Worm (Caenorhabditis elegans): ENCODE results near the gene T19H5.7.

Gene T19H5.7

DNA sequence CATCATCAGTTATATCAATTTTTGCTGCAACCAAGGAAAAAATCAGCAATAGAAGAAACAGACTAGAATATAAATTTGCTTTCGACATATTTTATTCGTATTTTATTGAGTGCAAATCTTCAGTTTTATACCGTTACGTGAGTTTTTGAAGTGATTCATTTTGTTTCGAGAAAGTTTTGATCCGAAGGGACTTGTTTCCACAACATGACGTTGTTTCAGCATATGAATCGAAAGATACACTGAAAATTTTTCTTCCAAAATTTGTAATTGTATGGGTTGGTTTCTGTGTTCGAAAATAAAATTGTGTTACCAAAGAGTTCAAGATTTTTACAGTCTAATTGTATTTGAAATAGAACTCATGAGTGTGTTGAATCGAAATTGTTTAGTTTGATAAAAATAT lies at the start of gene T19H5.7:
TSS of gene T19H5.7 (minus strand) at position 101 of the 400 bp plus-strand sequence.
- TF ChIP-seq Y5F2A.4 (GFP tag; optimal IDR thresholded peaks at IDR 0.05) = no peak

- TF ChIP-seq duxl-1 (tag; optimal IDR thresholded peaks at IDR 0.05; ENCODE audit: poor library complexity) (no peak), hlh-30 (tag; optimal IDR thresholded peaks at IDR 0.05; ENCODE audit: insufficient read depth) (no peak), mdl-1 (tag; optimal IDR thresholded peaks at IDR 0.05) (no peak), Y5F2A.4 (GFP tag; optimal IDR thresholded peaks at IDR 0.05) (no peak), madf-9 (GFP tag; conservative IDR thresholded peaks at IDR 0.05) (no peak), fos-1 (tag; optimal IDR thresholded peaks at IDR 0.05) (no peak), spr-1 (tag; optimal IDR thresholded peaks at IDR 0.05) (no peak), tra-1 (GFP tag; IDR thresholded peaks at IDR 0.05) (no peak), zip-2 (tag; optimal IDR thresholded peaks at IDR 0.05) (no peak), zfp-3 (GFP tag; conservative IDR thresholded peaks at IDR 0.05) (no peak), ceh-44 (GFP tag; IDR thresholded peaks at IDR 0.05) (no peak), snpc-1.2 (GFP tag; IDR thresholded peaks at IDR 0.05) (no peak), nhr-48 (tag; optimal IDR thresholded peaks at IDR 0.05) (no peak), lin-39 (tag; optimal IDR thresholded peaks at IDR 0.05) (no peak), dmd-8 (GFP tag; IDR thresholded peaks at IDR 0.05) (no peak)
Measured at ce11 chrII:9528480-9528879, 48.6 kb upstream of the T19H5.7 start, which contains the start of gene sra-2. Gene sra-2 (plus strand): TSS chrII:9528780.

DNA sequence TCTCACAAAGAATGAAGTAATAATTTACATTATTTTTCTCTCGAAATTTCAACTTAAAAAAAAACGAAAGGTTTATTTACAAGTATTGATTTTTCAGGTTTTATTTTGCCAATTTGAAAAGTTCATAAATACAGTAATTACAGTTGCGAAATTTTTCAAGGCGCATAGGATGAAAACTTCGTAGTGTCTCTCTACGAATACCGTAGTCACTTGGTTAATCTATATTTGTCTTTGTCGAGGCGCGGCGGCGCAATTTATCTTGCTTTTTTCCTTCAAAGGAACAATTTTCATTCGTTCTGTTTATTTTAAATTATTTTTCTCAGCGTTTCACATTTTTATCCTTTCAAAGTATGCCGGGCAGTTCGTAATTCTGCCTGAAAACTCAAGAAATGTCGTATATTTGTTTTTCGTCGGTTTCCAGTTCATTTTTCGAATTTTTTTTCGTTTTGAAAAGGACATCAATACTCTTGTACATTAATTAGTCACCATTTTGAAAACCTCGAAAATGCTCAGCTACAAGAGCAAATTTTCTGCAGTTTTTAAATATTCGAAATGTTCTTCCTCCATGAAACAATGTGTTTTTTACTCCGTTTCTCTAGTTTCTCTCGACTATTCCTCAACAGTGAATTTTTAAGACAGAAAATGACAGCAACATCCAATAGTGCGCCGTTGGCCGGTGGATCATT lies 43.8 kb upstream of the T19H5.7 start, which contains the start of gene mex-6:
TSS of gene mex-6 (plus strand) at position 636 of the 686 bp plus-strand sequence.
- peak; percentile 69 for TF ChIP-seq unc-130 (GFP tag; optimal IDR thresholded peaks at IDR 0.05)
- peak; percentile 77 for TF ChIP-seq Y48G9A.11 (GFP tag; IDR thresholded peaks at IDR 0.05)
- no peak for TF ChIP-seq snpc-1.2 (GFP tag; IDR thresholded peaks at IDR 0.05)
- TF ChIP-seq skn-1 (tag; optimal IDR thresholded peaks at IDR 0.05) = no peak
- no peak for TF ChIP-seq set-16 (GFP tag; IDR thresholded peaks at IDR 0.05)

DNA sequence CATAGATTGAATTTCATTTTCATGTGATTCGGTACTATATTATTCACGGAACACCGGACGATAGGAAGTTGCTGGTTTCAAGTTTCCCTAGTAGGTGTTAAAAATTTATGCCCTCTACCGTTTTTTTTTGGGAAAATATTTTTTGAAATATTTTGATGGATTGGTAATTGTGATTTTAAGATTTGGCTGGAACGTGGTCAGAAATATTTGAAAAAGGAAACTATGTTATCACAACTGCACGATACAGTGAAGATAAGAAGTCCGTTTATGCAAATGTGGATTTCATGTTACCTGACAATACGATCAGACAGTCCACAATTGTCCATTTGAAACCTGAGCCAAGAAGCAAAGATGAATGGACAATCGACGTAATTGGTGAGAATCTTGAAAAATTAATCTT lies 43.1 kb upstream of the T19H5.7 start, which contains the start of gene AH6.17:
TSS of gene AH6.17 (plus strand) at position 185 of the 400 bp plus-strand sequence.
- TF ChIP-seq ctbp-1 (GFP tag; IDR thresholded peaks at IDR 0.05) (no peak), zip-2 (tag; optimal IDR thresholded peaks at IDR 0.05) (no peak), nhr-41 (GFP tag; IDR thresholded peaks at IDR 0.05) (no peak), zip-11 (GFP tag; IDR thresholded peaks at IDR 0.05) (no peak), lin-15B (tag; optimal IDR thresholded peaks at IDR 0.05) (no peak), R02D3.7 (tag; optimal IDR thresholded peaks at IDR 0.05) (no peak), aha-1 (tag) (peak; percentile 67), nhr-237 (tag; optimal IDR thresholded peaks at IDR 0.05) (no peak), mxl-3 (GFP tag; optimal IDR thresholded peaks at IDR 0.05) (no peak), unc-62 (GFP tag; optimal IDR thresholded peaks at IDR 0.05 in 1 of 2) (peak in 1 of 2 experiments; percentile 74), unc-62 (tag; optimal IDR thresholded peaks at IDR 0.05) (no peak), dmd-9 (GFP tag; IDR thresholded peaks at IDR 0.05) (no peak), lin-29 (GFP tag; IDR thresholded peaks at IDR 0.05) (no peak), nhr-6 (tag; optimal IDR thresholded peaks at IDR 0.05) (no peak), zfp-2 (tag; optimal IDR thresholded peaks at IDR 0.05) (no peak)

DNA sequence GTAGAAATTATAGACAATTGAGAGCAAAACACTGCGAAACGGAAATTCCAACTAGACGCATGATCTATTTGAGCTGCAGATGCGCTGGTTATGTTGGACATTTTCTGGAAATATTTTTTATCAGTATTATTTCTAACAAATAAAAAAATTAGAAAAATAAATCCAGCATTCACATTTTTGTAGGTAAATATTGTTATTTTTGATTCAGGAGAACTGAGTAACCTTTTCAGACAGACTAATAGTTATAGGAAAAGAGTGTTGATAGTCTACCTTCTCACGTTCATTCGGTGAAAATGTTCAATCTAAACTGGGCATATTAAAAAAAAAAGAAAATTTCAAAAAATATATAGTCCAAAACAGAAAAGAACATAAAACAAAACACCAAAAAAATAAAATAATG lies 41.7 kb upstream of the T19H5.7 start, which contains the start of gene sra-1:
TSS of gene sra-1 (minus strand) at position 101 of the 400 bp plus-strand sequence.
- TF ChIP-seq ztf-11 (tag; optimal IDR thresholded peaks at IDR 0.05) (no peak), sdz-12 (GFP tag; optimal IDR thresholded peaks at IDR 0.05) (no peak), nhr-28 (tag; optimal IDR thresholded peaks at IDR 0.05) (no peak), snpc-1.2 (GFP tag; IDR thresholded peaks at IDR 0.05) (no peak)
